Worm (Caenorhabditis elegans) whole organism, L4 larva: Measurements from ENCODE around the gene C18H9.6.

Experiments
- F37D6.2 ChIP-seq: sonication (generic microtip); optimal IDR thresholded peaks from 2 replicates; lab custom pipeline; 2016; ENCODE audit warnings: mild to moderate bottlenecking, missing genetic modification characterization, missing compliant biosample characterization
- T20F7.1 ChIP-seq: fragments of 200-800 bp; sonication (Bioruptor generic); optimal IDR thresholded peaks from 2 replicates; lab custom pipeline; 2018; ENCODE audit warnings: mild to moderate bottlenecking, missing genetic modification characterization, missing compliant biosample characterization
- Y48G9A.11 ChIP-seq: fragments of 200-800 bp; sonication (Bioruptor generic); IDR thresholded peaks from 2 replicates; pipeline ENCODE4 v1.3.6; 2022; ENCODE audit warnings: missing genetic modification reagents, missing genetic modification characterization, missing compliant biosample characterization
- Y5F2A.4 ChIP-seq: fragments of 200-800 bp; sonication (Bioruptor generic); optimal IDR thresholded peaks from 2 replicates; lab custom pipeline; 2018; ENCODE audit warnings: mild to moderate bottlenecking, missing genetic modification characterization, missing compliant biosample characterization
- ZK546.5 ChIP-seq, 2 experiments: sonication (generic microtip); optimal IDR thresholded peaks; 2 replicates each; lab custom pipeline; 2017; ENCODE audit warnings: missing biosample characterization in 2 of 2, missing genetic modification characterization in 2 of 2
- aha-1 ChIP-seq: fragments of 150-350 bp; peaks from one replicate; lab custom pipeline; 2014; ENCODE audit warnings: missing biosample characterization, missing genetic modification characterization
- aly-2 ChIP-seq: sonication (generic microtip); optimal IDR thresholded peaks from 2 replicates; lab custom pipeline; 2018; ENCODE audit warnings: missing biosample characterization, missing genetic modification characterization
- arid-1 ChIP-seq: fragments of 200-800 bp; sonication (Bioruptor generic); conservative IDR thresholded peaks from 2 replicates; pipeline ENCODE4 v1.3.6; 2022; ENCODE audit warnings: missing genetic modification reagents, missing genetic modification characterization, missing compliant biosample characterization
- ceh-20 ChIP-seq: fragments of 200-800 bp; sonication (Bioruptor generic); IDR thresholded peaks from 2 replicates; pipeline ENCODE4 v1.3.6; 2022; ENCODE audit warnings: missing genetic modification reagents, missing genetic modification characterization, missing compliant biosample characterization
- ceh-28 ChIP-seq: fragments of 150-350 bp; optimal IDR thresholded peaks from 2 replicates; lab custom pipeline; 2014; ENCODE audit warnings: missing biosample characterization, missing genetic modification reagents, missing genetic modification characterization
- ceh-32 ChIP-seq: sonication (generic microtip); optimal IDR thresholded peaks from 2 replicates; lab custom pipeline; 2016; ENCODE audit warnings: mild to moderate bottlenecking, missing genetic modification characterization, missing compliant biosample characterization; ENCODE audit not compliant: poor library complexity
- ceh-62 ChIP-seq: sonication (generic microtip); optimal IDR thresholded peaks from 2 replicates; lab custom pipeline; 2017; ENCODE audit warnings: missing biosample characterization, missing genetic modification characterization
- cey-2 ChIP-seq: sonication (generic microtip); optimal IDR thresholded peaks from 3 replicates; lab custom pipeline; 2017; ENCODE audit warnings: missing genetic modification characterization, mild to moderate bottlenecking, missing compliant biosample characterization, antibody characterized with exemption, borderline replicate concordance; ENCODE audit not compliant: insufficient read depth
- daf-19 ChIP-seq: fragments of 200-800 bp; sonication (Bioruptor generic); conservative IDR thresholded peaks from 2 replicates; pipeline ENCODE4 v1.3.6; 2022; ENCODE audit warnings: missing genetic modification characterization, missing compliant biosample characterization
- dmd-6 ChIP-seq: fragments of 200-800 bp; sonication (Bioruptor generic); IDR thresholded peaks from 2 replicates; pipeline ENCODE4 v1.3.6; 2022; ENCODE audit warnings: missing genetic modification reagents, missing genetic modification characterization, missing compliant biosample characterization
- dpl-1 ChIP-seq: fragments of 150-350 bp; optimal IDR thresholded peaks from 2 replicates; lab custom pipeline; 2014; ENCODE audit warnings: missing biosample characterization, missing genetic modification reagents, missing genetic modification characterization
- dve-1 ChIP-seq: sonication (generic microtip); optimal IDR thresholded peaks from 2 replicates; lab custom pipeline; 2017; ENCODE audit warnings: antibody characterized with exemption, mild to moderate bottlenecking, missing genetic modification characterization, missing compliant biosample characterization; ENCODE audit not compliant: insufficient read depth
- egl-27 ChIP-seq: sonication (generic microtip); optimal IDR thresholded peaks from 3 replicates; lab custom pipeline; 2017; ENCODE audit warnings: missing biosample characterization, missing genetic modification reagents, missing genetic modification characterization
- fkh-10 ChIP-seq: fragments of 150-350 bp; optimal IDR thresholded peaks from 2 replicates; lab custom pipeline; 2014; ENCODE audit warnings: missing biosample characterization, missing genetic modification reagents, missing genetic modification characterization
- gei-8 ChIP-seq: fragments of 200-800 bp; sonication (Bioruptor generic); optimal IDR thresholded peaks from 2 replicates; lab custom pipeline; 2018; ENCODE audit warnings: mild to moderate bottlenecking, missing genetic modification characterization, missing compliant biosample characterization
- hif-1 ChIP-seq, 2 experiments: sonication (generic microtip); optimal IDR thresholded peaks; 2 replicates each; lab custom pipeline; 2016 to 2017; ENCODE audit warnings: missing compliant biosample characterization in 2 of 2, missing genetic modification characterization in 2 of 2, missing genetic modification reagents in 2 of 2, missing genotype in 2 of 2, mild to moderate bottlenecking in 1 of 2
- hlh-11 ChIP-seq: fragments of 200-800 bp; sonication (Bioruptor generic); optimal IDR thresholded peaks from 2 replicates; lab custom pipeline; 2018; ENCODE audit warnings: mild to moderate bottlenecking, missing genetic modification characterization, missing compliant biosample characterization
- hlh-30 ChIP-seq: sonication (generic microtip); optimal IDR thresholded peaks from 2 replicates; lab custom pipeline; 2017; ENCODE audit warnings: antibody characterized with exemption, mild to moderate bottlenecking, missing genetic modification characterization, missing compliant biosample characterization; ENCODE audit not compliant: insufficient read depth
- hmg-1.1 ChIP-seq: fragments of 200-800 bp; sonication (Bioruptor generic); IDR thresholded peaks from 2 replicates; pipeline ENCODE4 v1.3.6; 2022; ENCODE audit warnings: missing genetic modification reagents, missing genetic modification characterization, missing compliant biosample characterization
- lin-13 ChIP-seq: fragments of 150-350 bp; optimal IDR thresholded peaks from 2 replicates; lab custom pipeline; 2014; ENCODE audit warnings: missing biosample characterization, missing genetic modification reagents, missing genetic modification characterization
- lin-29 ChIP-seq: fragments of 200-800 bp; sonication (Bioruptor generic); IDR thresholded peaks from 2 replicates; pipeline ENCODE4 v1.3.6; 2022; ENCODE audit warnings: missing genetic modification reagents, missing genetic modification characterization, missing compliant biosample characterization
- lin-38 ChIP-seq: fragments of 200-800 bp; sonication (Bioruptor generic); IDR thresholded peaks from 2 replicates; pipeline ENCODE4 v1.3.6; 2022; ENCODE audit warnings: missing genetic modification reagents, missing genetic modification characterization, missing compliant biosample characterization
- lsy-2 ChIP-seq, 2 experiments: fragments of 150-350 bp in 1 of 2; sonication (generic microtip) in 1 of 2; optimal IDR thresholded peaks; 2 replicates each; lab custom pipeline; 2014 to 2017; ENCODE audit warnings: missing biosample characterization in 2 of 2, missing genetic modification characterization in 2 of 2
- mes-2 ChIP-seq: sonication (generic microtip); optimal IDR thresholded peaks from 2 replicates; lab custom pipeline; 2016; ENCODE audit warnings: missing genotype, mild to moderate bottlenecking, missing genetic modification characterization, missing compliant biosample characterization; ENCODE audit not compliant: poor library complexity, severe bottlenecking
- mxl-2 ChIP-seq: fragments of 200-800 bp; sonication (Bioruptor generic); conservative IDR thresholded peaks from 2 replicates; pipeline ENCODE4 v1.3.6; 2022; ENCODE audit warnings: missing genetic modification reagents, missing genetic modification characterization, missing compliant biosample characterization
- mxl-3 ChIP-seq: fragments of 200-800 bp; sonication (Bioruptor generic); optimal IDR thresholded peaks from 2 replicates; lab custom pipeline; 2018; ENCODE audit warnings: mild to moderate bottlenecking, missing genetic modification characterization, missing compliant biosample characterization
- nhr-102 ChIP-seq: sonication (generic microtip); optimal IDR thresholded peaks from 2 replicates; lab custom pipeline; 2016; ENCODE audit warnings: mild to moderate bottlenecking, missing genetic modification characterization, moderate library complexity, missing compliant biosample characterization
- nhr-11 ChIP-seq: fragments of 150-350 bp; optimal IDR thresholded peaks from 2 replicates; lab custom pipeline; 2014; ENCODE audit warnings: missing biosample characterization, missing genetic modification characterization
- nhr-25 ChIP-seq: sonication (generic microtip); optimal IDR thresholded peaks from 2 replicates; lab custom pipeline; 2017; ENCODE audit warnings: missing genetic modification characterization, mild to moderate bottlenecking, missing compliant biosample characterization, antibody characterized with exemption, moderate library complexity, borderline replicate concordance; ENCODE audit not compliant: insufficient read depth
- nhr-41 ChIP-seq: fragments of 200-800 bp; sonication (Bioruptor generic); IDR thresholded peaks from 2 replicates; pipeline ENCODE4 v1.3.6; 2022; ENCODE audit warnings: missing genetic modification reagents, missing genetic modification characterization, missing compliant biosample characterization
- nhr-77 ChIP-seq: fragments of 150-350 bp; optimal IDR thresholded peaks from 2 replicates; lab custom pipeline; 2014; ENCODE audit warnings: missing biosample characterization, missing genetic modification characterization
- pha-4 ChIP-seq, 2 experiments: fragments of 150-350 bp in 1 of 2; fragments of 200-800 bp in 1 of 2; sonication (Bioruptor generic) in 1 of 2; IDR thresholded peaks in 1 of 2; optimal IDR thresholded peaks in 1 of 2; 2 replicates each; pipeline versions ENCODE4 v1.3.6 to Lab custom; 2014 to 2022; ENCODE audit warnings: missing genetic modification characterization in 2 of 2, missing genetic modification reagents in 2 of 2, missing biosample characterization in 1 of 2, missing compliant biosample characterization in 1 of 2
- pqm-1 ChIP-seq: sonication (generic microtip); optimal IDR thresholded peaks from 2 replicates; lab custom pipeline; 2017; ENCODE audit warnings: missing biosample characterization, missing genetic modification characterization
- sdz-12 ChIP-seq: fragments of 200-800 bp; sonication (Bioruptor generic); optimal IDR thresholded peaks from 2 replicates; lab custom pipeline; 2018; ENCODE audit warnings: mild to moderate bottlenecking, missing genetic modification characterization, missing compliant biosample characterization
- snpc-4 ChIP-seq: fragments of 150-350 bp; optimal IDR thresholded peaks from 2 replicates; lab custom pipeline; 2014; ENCODE audit warnings: missing biosample characterization, missing genetic modification characterization
- unc-130 ChIP-seq: sonication (generic microtip); optimal IDR thresholded peaks from 2 replicates; lab custom pipeline; 2016; ENCODE audit warnings: missing genetic modification reagents, missing genetic modification characterization, missing compliant biosample characterization
- unc-39 ChIP-seq: sonication (generic microtip); optimal IDR thresholded peaks from 2 replicates; lab custom pipeline; 2017; ENCODE audit warnings: missing biosample characterization, missing genetic modification characterization
- unc-62 ChIP-seq, 3 experiments: fragments of 150-350 bp in 1 of 3; sonication (generic microtip); optimal IDR thresholded peaks in 2 of 3; peaks in 1 of 3; 1 replicate in 1 of 3; 2 replicates in 2 of 3; lab custom pipeline; 2014 to 2017; ENCODE audit warnings: missing biosample characterization in 3 of 3, missing genetic modification characterization in 3 of 3, missing genetic modification reagents in 3 of 3, missing genotype in 1 of 3
- vab-7 ChIP-seq: fragments of 200-800 bp; sonication (Bioruptor generic); IDR thresholded peaks from 2 replicates; pipeline ENCODE4 v1.3.6; 2022; ENCODE audit warnings: missing genetic modification reagents, missing genetic modification characterization, missing compliant biosample characterization
- zfp-2 ChIP-seq: sonication (generic microtip); optimal IDR thresholded peaks from 2 replicates; lab custom pipeline; 2016; ENCODE audit warnings: mild to moderate bottlenecking, missing genetic modification characterization, missing compliant biosample characterization
- zfp-3 ChIP-seq: fragments of 200-800 bp; sonication (Bioruptor generic); conservative IDR thresholded peaks from 2 replicates; pipeline ENCODE4 v1.3.6; 2022; ENCODE audit warnings: missing genetic modification reagents, missing genetic modification characterization, missing compliant biosample characterization
- zip-11 ChIP-seq: fragments of 200-800 bp; sonication (Bioruptor generic); IDR thresholded peaks from 2 replicates; pipeline ENCODE4 v1.3.6; 2022; ENCODE audit warnings: missing genetic modification characterization, missing compliant biosample characterization
- ztf-7 ChIP-seq: fragments of 150-350 bp; optimal IDR thresholded peaks from 2 replicates; lab custom pipeline; 2014; ENCODE audit warnings: missing biosample characterization, missing genetic modification characterization

C18H9.6 gene

DNA sequence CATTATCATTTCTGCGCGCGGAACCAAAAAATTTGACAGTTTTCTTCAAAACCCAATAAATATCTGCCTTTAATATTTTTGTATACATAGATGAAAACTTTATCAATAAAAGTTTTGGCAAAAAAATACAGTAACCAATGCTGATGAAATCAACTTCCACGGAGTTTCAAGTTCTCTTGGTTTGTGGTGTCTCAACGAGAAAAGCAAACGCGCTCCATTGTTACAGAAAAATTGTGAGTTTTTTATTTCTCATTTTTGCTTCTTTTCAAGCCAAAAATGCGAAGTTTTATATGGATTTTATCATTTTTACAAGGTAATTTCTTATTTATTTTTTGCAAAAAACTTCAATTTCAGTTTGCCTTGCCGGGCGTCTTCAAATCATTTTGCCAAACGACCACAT is 33.2 kb upstream of the C18H9.6 start, which contains the start of gene T14B4.3 (continued):
- TF ChIP-seq sdz-12 (GFP tag; lab: Kevin White, UChicago) = no peak
- no peak for TF ChIP-seq pqm-1
- peak; percentile 97 for TF ChIP-seq lin-38 (GFP tag; lab: Robert Waterston, UW)
- TF ChIP-seq nhr-77 (tag; lab: Kevin White, UChicago) = peak; percentile 77
- no peak for TF ChIP-seq snpc-4 (tag; lab: Kevin White, UChicago)
- TF ChIP-seq dpl-1 (GFP tag; lab: Kevin White, UChicago) = peak; percentile 61
- TF ChIP-seq nhr-41 = no peak
- no peak for TF ChIP-seq unc-39 (tag; lab: Kevin White, UChicago)
- TF ChIP-seq T20F7.1 (GFP tag; lab: Kevin White, UChicago) = peak; percentile 74
- TF ChIP-seq ceh-28 (tag; lab: Kevin White, UChicago) = no peak
- TF ChIP-seq ztf-7 = no peak
- TF ChIP-seq lin-13 (GFP tag; lab: Kevin White, UChicago) = peak; percentile 14
- TF ChIP-seq hlh-30 (tag; lab: Kevin White, UChicago) = peak; percentile 30
- no peak for TF ChIP-seq Y48G9A.11
- peak; percentile 45 for TF ChIP-seq nhr-11 (tag; lab: Kevin White, UChicago)
- peak; percentile 94 for TF ChIP-seq mes-2 (tag; lab: Kevin White, UChicago)
- TF ChIP-seq dmd-6 (GFP tag; lab: Robert Waterston, UW) = no peak
- TF ChIP-seq ceh-20 = no peak
- TF ChIP-seq zfp-2 (tag; lab: Kevin White, UChicago) = no peak
- no peak for TF ChIP-seq pha-4 (GFP tag; IDR thresholded peaks at IDR 0.05; lab: Robert Waterston, UW)
- peak; percentile 51 for TF ChIP-seq pha-4 (tag; optimal IDR thresholded peaks at IDR 0.05; lab: Kevin White, UChicago)
- no peak for TF ChIP-seq Y5F2A.4

ce11 chrII:6733718-6734117 is 32.3 kb upstream of the C18H9.6 start, which contains the start of gene T14B4.9:
T14B4.9 (minus strand) TSS chrII:6733818.
- no peak for TF ChIP-seq F37D6.2
- TF ChIP-seq unc-130 (GFP tag; lab: Kevin White, UChicago) = no peak
- TF ChIP-seq cey-2 = no peak
- TF ChIP-seq daf-19 (GFP tag; lab: Robert Waterston, UW) = no peak
- no peak for TF ChIP-seq vab-7
- no peak for TF ChIP-seq hlh-11
- no peak for TF ChIP-seq mxl-3 (GFP tag; lab: Kevin White, UChicago)
- no peak for TF ChIP-seq egl-27 (tag; lab: Kevin White, UChicago)
- no peak for TF ChIP-seq zip-11 (GFP tag; lab: Robert Waterston, UW)
- TF ChIP-seq dve-1 (tag; lab: Kevin White, UChicago) = no peak
- TF ChIP-seq mxl-2 = no peak
- TF ChIP-seq, all 104 proteins: peak for 0

DNA sequence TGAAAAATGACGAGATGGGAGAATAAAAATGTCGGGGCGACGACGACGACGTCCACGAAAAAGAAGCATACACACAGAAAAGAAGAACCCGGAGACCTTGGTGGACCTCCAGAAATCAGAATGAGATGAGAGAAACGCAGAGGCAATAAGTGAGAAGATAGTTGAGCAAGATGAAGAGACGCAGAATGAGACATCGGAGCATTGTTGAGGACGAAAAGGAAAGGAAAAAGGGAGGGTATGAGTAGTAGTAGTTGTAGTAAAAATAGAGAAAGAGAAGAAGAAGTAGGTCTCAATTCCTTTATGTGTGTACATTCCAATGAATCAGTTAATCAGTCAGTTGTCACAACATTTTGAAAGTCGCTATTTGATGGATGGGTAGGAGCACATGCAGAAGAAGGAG is 27.9 kb upstream of the C18H9.6 start, which contains the start of gene T14B4.8:
TSS of gene T14B4.8 (minus strand) at position 60 of the 400 bp plus-strand sequence.
- TF ChIP-seq ZK546.5 (tag; optimal IDR thresholded peaks at IDR 0.05; lab: Kevin White, UChicago) = no peak
- no peak for TF ChIP-seq zfp-3
- TF ChIP-seq aha-1 (tag; lab: Kevin White, UChicago) = no peak
- TF ChIP-seq arid-1 (GFP tag; lab: Robert Waterston, UW) = no peak
- TF ChIP-seq ceh-20 = no peak
- TF ChIP-seq ztf-7 = no peak
- TF ChIP-seq hmg-1.1 (GFP tag; lab: Robert Waterston, UW) = peak; percentile 38; the same call in 1 of the 2 replicates
- no peak for TF ChIP-seq ceh-32 (tag; lab: Kevin White, UChicago)
- no peak for TF ChIP-seq nhr-25 (tag; lab: Kevin White, UChicago)
- no peak for TF ChIP-seq lin-29
- TF ChIP-seq unc-62 (GFP tag; optimal IDR thresholded peaks at IDR 0.05 in 1 of 2; lab: Kevin White, UChicago) = peak in 1 of 2 experiments; percentile 94
- TF ChIP-seq unc-62 (tag; optimal IDR thresholded peaks at IDR 0.05; lab: Kevin White, UChicago) = no peak
- no peak for TF ChIP-seq gei-8 (GFP tag; lab: Kevin White, UChicago)
- TF ChIP-seq nhr-102 (tag; lab: Kevin White, UChicago) = no peak
- TF ChIP-seq lsy-2 (tag; optimal IDR thresholded peaks at IDR 0.05; lab: Kevin White, UChicago) = no peak
- TF ChIP-seq hif-1 (tag; optimal IDR thresholded peaks at IDR 0.05; lab: Kevin White, UChicago) = no peak
- TF ChIP-seq aly-2 (tag; lab: Kevin White, UChicago) = no peak
- TF ChIP-seq ceh-62 (tag; lab: Kevin White, UChicago) = no peak
- peak; percentile 22 for TF ChIP-seq fkh-10
- TF ChIP-seq, all 104 proteins: peak for 3
